Fruit fly (Drosophila melanogaster) Kc167 (cell line): ENCODE results near the gene CG31715.

Experiments
- Myc ChIP-seq: fragments of >200 bp; optimal IDR thresholded peaks from 2 replicates; lab custom pipeline; 2017; ENCODE audit warnings: missing external identifiers
- Sin3A ChIP-seq: fragments of >200 bp; optimal IDR thresholded peaks from 2 replicates; lab custom pipeline; 2018; ENCODE audit warnings: missing external identifiers
- h ChIP-seq: fragments of >200 bp; optimal IDR thresholded peaks from 3 replicates; lab custom pipeline; 2018; ENCODE audit warnings: missing external identifiers
- insv ChIP-seq: fragments of >200 bp; optimal IDR thresholded peaks from 3 replicates; lab custom pipeline; 2018; ENCODE audit warnings: missing external identifiers
- psq ChIP-seq: fragments of >200 bp; optimal IDR thresholded peaks from 2 replicates; lab custom pipeline; 2017; ENCODE audit warnings: missing external identifiers
- ttk ChIP-seq: sonication (Bioruptor generic); optimal IDR thresholded peaks from 2 replicates; lab custom pipeline; 2017; ENCODE audit warnings: missing external identifiers

The CG31715 gene

dm6 chr2L:10362408-10363067 lies 21.1 kb downstream of the CG31715 start, which contains the start of the genes Cand1 and pim:
Gene Cand1 (minus strand): TSS chr2L:10362707.
Gene pim (plus strand): TSS chr2L:10362989.
- TF ChIP-seq h (lab: Kevin White, UChicago), result no peak
- no peak for TF ChIP-seq ttk (lab: Kevin White, UChicago)
- no peak for TF ChIP-seq psq (lab: Kevin White, UChicago)
- TF ChIP-seq Myc (lab: Kevin White, UChicago), result no peak
- TF ChIP-seq Sin3A (lab: Kevin White, UChicago), result no peak
- TF ChIP-seq insv (lab: Kevin White, UChicago), result no peak

- no peak for TF ChIP-seq ttk (lab: Kevin White, UChicago)
- no peak for TF ChIP-seq Sin3A (lab: Kevin White, UChicago)
- TF ChIP-seq h (lab: Kevin White, UChicago), result no peak
- TF ChIP-seq psq (lab: Kevin White, UChicago), result no peak
- no peak for TF ChIP-seq insv (lab: Kevin White, UChicago)
- no peak for TF ChIP-seq Myc (lab: Kevin White, UChicago)
Observed at dm6 chr2L:10364229-10364628, 22.8 kb downstream of the CG31715 start, which contains the start of gene lft. Gene lft (plus strand): TSS chr2L:10364471.

- TF ChIP-seq ttk (lab: Kevin White, UChicago) (no peak), psq (lab: Kevin White, UChicago) (no peak), h (lab: Kevin White, UChicago) (no peak), insv (lab: Kevin White, UChicago) (no peak), Myc (lab: Kevin White, UChicago) (no peak), Sin3A (lab: Kevin White, UChicago) (no peak)
Observed at dm6 chr2L:10366525-10366924, 25.1 kb downstream of the CG31715 start, which contains the start of gene CG5056. Gene CG5056 (plus strand): TSS chr2L:10366692.

dm6 chr2L:10372297-10372696 lies 30.9 kb downstream of the CG31715 start:
- TF ChIP-seq insv (lab: Kevin White, UChicago) (no peak), h (lab: Kevin White, UChicago) (no peak), ttk (lab: Kevin White, UChicago) (no peak), Myc (lab: Kevin White, UChicago) (no peak), Sin3A (lab: Kevin White, UChicago) (no peak)

- no peak for TF ChIP-seq h (lab: Kevin White, UChicago)
- no peak for TF ChIP-seq psq (lab: Kevin White, UChicago)
- no peak for TF ChIP-seq insv (lab: Kevin White, UChicago)
- no peak for TF ChIP-seq Myc (lab: Kevin White, UChicago)
- no peak for TF ChIP-seq Sin3A (lab: Kevin White, UChicago)
- no peak for TF ChIP-seq ttk (lab: Kevin White, UChicago)
Observed at dm6 chr2L:10373605-10374269, 32.3 kb downstream of the CG31715 start, which contains the start of gene rho-5. Gene rho-5 (minus strand): TSS chr2L:10373900.

dm6 chr2L:10375464-10376236 lies 34.2 kb downstream of the CG31715 start, which contains the start of the genes CG33303 and dpr19:
Gene CG33303 (minus strand): TSS chr2L:10375757.
Gene dpr19 (plus strand): TSS chr2L:10376168.
- TF ChIP-seq insv (lab: Kevin White, UChicago), result no peak
- TF ChIP-seq ttk (lab: Kevin White, UChicago), result no peak
- no peak for TF ChIP-seq psq (lab: Kevin White, UChicago)
- no peak for TF ChIP-seq Sin3A (lab: Kevin White, UChicago)
- no peak for TF ChIP-seq Myc (lab: Kevin White, UChicago)
- no peak for TF ChIP-seq h (lab: Kevin White, UChicago)

dm6 chr2L:10376276-10376675 lies 34.9 kb downstream of the CG31715 start:
- TF ChIP-seq psq (lab: Kevin White, UChicago), result no peak
- no peak for TF ChIP-seq Myc (lab: Kevin White, UChicago)
- no peak for TF ChIP-seq Sin3A (lab: Kevin White, UChicago)
- no peak for TF ChIP-seq h (lab: Kevin White, UChicago)
- no peak for TF ChIP-seq insv (lab: Kevin White, UChicago)
- no peak for TF ChIP-seq ttk (lab: Kevin White, UChicago)

- no peak for TF ChIP-seq Sin3A (lab: Kevin White, UChicago)
- TF ChIP-seq psq (lab: Kevin White, UChicago), result no peak
- no peak for TF ChIP-seq Myc (lab: Kevin White, UChicago)
- no peak for TF ChIP-seq h (lab: Kevin White, UChicago)
- no peak for TF ChIP-seq ttk (lab: Kevin White, UChicago)
- TF ChIP-seq insv (lab: Kevin White, UChicago), result no peak
Observed at dm6 chr2L:10378631-10379030, 37.2 kb downstream of the CG31715 start.

dm6 chr2L:10379865-10380264 lies 38.4 kb downstream of the CG31715 start, which contains the start of gene gny:
Gene gny (plus strand): TSS chr2L:10380103.
- TF ChIP-seq psq (lab: Kevin White, UChicago) (no peak), Sin3A (lab: Kevin White, UChicago) (no peak), h (lab: Kevin White, UChicago) (no peak), ttk (lab: Kevin White, UChicago) (no peak), insv (lab: Kevin White, UChicago) (no peak), Myc (lab: Kevin White, UChicago) (no peak)

- TF ChIP-seq Sin3A (lab: Kevin White, UChicago) (no peak), Myc (lab: Kevin White, UChicago) (no peak), h (lab: Kevin White, UChicago) (no peak), ttk (lab: Kevin White, UChicago) (no peak), psq (lab: Kevin White, UChicago) (no peak), insv (lab: Kevin White, UChicago) (no peak)
Observed at dm6 chr2L:10381890-10382450, 40.6 kb downstream of the CG31715 start, which contains the start of gene CG5096. Gene CG5096 (plus strand): TSS chr2L:10382263.
